Fruit fly (Drosophila melanogaster): ENCODE data around the gene CoRest.

DNA sequence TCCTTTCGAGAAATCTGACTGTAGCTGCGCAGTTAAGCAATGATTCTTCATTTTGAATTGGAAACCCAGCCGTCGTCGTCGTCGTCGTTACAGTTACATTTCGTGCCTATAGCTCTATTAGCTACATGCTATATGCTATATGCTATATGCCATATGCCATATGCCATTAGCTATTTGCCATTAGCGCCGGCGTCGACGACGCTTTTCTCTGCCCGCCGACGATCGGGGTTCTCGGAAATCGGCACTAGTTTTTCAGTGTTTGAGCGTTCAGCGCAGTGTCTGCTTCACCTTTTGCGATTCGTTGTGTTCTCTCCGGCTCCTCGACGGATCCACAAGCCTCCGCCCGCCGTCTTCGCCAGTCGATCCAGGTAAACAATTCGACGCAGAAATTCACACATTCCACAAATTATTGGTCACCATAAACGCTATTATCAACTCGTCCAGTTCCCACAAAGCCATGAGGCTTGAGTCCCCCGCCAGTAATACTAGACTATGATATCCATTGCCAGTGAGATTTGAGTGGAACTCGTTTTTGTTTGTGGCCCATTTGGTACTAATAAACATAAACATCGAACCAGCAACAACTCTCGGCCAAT lies 17.5 kb upstream of the CoRest start:
- TF ChIP-seq EcR (GFP tag; optimal IDR thresholded peaks at IDR 0.05) = no peak
- no peak for TF ChIP-seq usp (GFP tag; optimal IDR thresholded peaks at IDR 0.05)
- no peak for TF ChIP-seq Dll (optimal IDR thresholded peaks at IDR 0.05)
- no peak for TF ChIP-seq CG8478 (optimal IDR thresholded peaks at IDR 0.05)
- TF ChIP-seq psq (optimal IDR thresholded peaks at IDR 0.05) = no peak
- no peak for TF ChIP-seq pan (optimal IDR thresholded peaks at IDR 0.05)

Measured in whole organism.